Worm (Caenorhabditis elegans): ENCODE data around the gene fbxa-209.

DNA sequence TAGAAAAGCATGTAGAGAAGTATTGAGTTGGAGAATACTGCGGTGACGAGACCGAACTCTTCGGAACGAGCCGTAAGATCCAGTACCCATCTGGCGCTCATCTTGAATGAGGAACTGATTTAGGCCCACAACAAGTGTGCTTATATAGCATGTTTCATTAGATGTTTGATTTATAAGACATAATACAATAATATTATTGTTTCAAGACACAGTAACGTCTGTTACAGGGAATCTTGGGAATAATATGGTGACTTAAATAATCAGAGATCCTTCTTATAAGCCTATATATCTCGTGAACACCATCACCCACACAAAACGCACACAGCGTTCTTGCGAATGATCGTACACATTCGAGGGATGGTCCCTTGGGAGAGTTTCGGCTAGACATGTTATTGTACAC is 43.1 kb downstream of the fbxa-209 start, which contains the start of gene str-88:
- TF ChIP-seq rnt-1 (tag; optimal IDR thresholded peaks at IDR 0.05) (no peak), ceh-2 (tag; optimal IDR thresholded peaks at IDR 0.05) (no peak), ceh-9 (tag; optimal IDR thresholded peaks at IDR 0.05) (no peak), pqm-1 (tag; optimal IDR thresholded peaks at IDR 0.05) (no peak), odd-2 (tag; optimal IDR thresholded peaks at IDR 0.05) (no peak), pha-4 (tag; optimal IDR thresholded peaks at IDR 0.05) (no peak), fkh-10 (GFP tag; optimal IDR thresholded peaks at IDR 0.05) (no peak), npax-4 (tag; optimal IDR thresholded peaks at IDR 0.05) (no peak), hlh-15 (tag; optimal IDR thresholded peaks at IDR 0.05) (no peak), nfya-1 (tag; optimal IDR thresholded peaks at IDR 0.05) (no peak), K09A11.1 (tag; optimal IDR thresholded peaks at IDR 0.05; ENCODE audit: insufficient read depth) (no peak)
